Worm (Caenorhabditis elegans) whole organism, young adult: Measurements from ENCODE around the gene srh-25.

Experiments
- nhr-120 ChIP-seq: fragments of 200-800 bp; sonication (Bioruptor generic); IDR thresholded peaks from 2 replicates; pipeline ENCODE4 v1.3.6; 2022; ENCODE audit warnings: missing genetic modification characterization, missing compliant biosample characterization
- zim-3 ChIP-seq: sonication (generic microtip); optimal IDR thresholded peaks from 2 replicates; lab custom pipeline; 2017; ENCODE audit warnings: mild to moderate bottlenecking, missing genetic modification characterization, moderate library complexity, missing compliant biosample characterization

ce11 chrV:12414362-12414761, 19.3 kb downstream of the srh-25 start:
- TF ChIP-seq zim-3 (no peak), nhr-120 (GFP tag; lab: Robert Waterston, UW) (no peak)
